Worm (Caenorhabditis elegans) whole organism, young adult: ENCODE data around the gene F10E9.5.

Experiments used
- B0019.2 ChIP-seq: fragments of 200-800 bp; sonication (Bioruptor generic); conservative IDR thresholded peaks from 2 replicates; pipeline ENCODE4 v1.3.6; 2022; ENCODE audit warnings: missing genetic modification reagents, missing genetic modification characterization, missing compliant biosample characterization
- B0261.1 ChIP-seq: sonication (generic microtip); optimal IDR thresholded peaks from 2 replicates; lab custom pipeline; 2016; ENCODE audit warnings: mild to moderate bottlenecking, missing genetic modification characterization, moderate library complexity, missing compliant biosample characterization
- B0336.3 ChIP-seq: fragments of 200-800 bp; sonication (Bioruptor generic); IDR thresholded peaks from 2 replicates; pipeline ENCODE4 v1.3.6; 2022; ENCODE audit warnings: missing genetic modification characterization, missing compliant biosample characterization
- F10E7.11 ChIP-seq: sonication (generic microtip); optimal IDR thresholded peaks from 2 replicates; lab custom pipeline; 2017; ENCODE audit warnings: mild to moderate bottlenecking, missing genetic modification characterization, moderate library complexity, missing compliant biosample characterization
- F33H1.4 ChIP-seq: fragments of 200-800 bp; sonication (Bioruptor generic); IDR thresholded peaks from 2 replicates; pipeline ENCODE4 v1.3.6; 2022; ENCODE audit warnings: missing genetic modification reagents, missing genetic modification characterization, missing compliant biosample characterization
- F37B4.10 ChIP-seq: fragments of 200-800 bp; sonication (Bioruptor generic); IDR thresholded peaks from 2 replicates; pipeline ENCODE4 v1.3.6; 2022; ENCODE audit warnings: missing genetic modification characterization, missing compliant biosample characterization
- K11D2.4 ChIP-seq: fragments of 200-800 bp; sonication (Bioruptor generic); IDR thresholded peaks from 2 replicates; pipeline ENCODE4 v1.3.6; 2022; ENCODE audit warnings: missing genetic modification reagents, missing genetic modification characterization, missing compliant biosample characterization
- K12H6.12 ChIP-seq: fragments of 200-800 bp; sonication (Bioruptor generic); optimal IDR thresholded peaks from 2 replicates; lab custom pipeline; 2018; ENCODE audit warnings: mild to moderate bottlenecking, missing genetic modification characterization, missing compliant biosample characterization
- Y56A3A.18 ChIP-seq: fragments of 200-800 bp; sonication (Bioruptor generic); IDR thresholded peaks from 2 replicates; pipeline ENCODE4 v1.3.6; 2022; ENCODE audit warnings: missing genetic modification reagents, missing genetic modification characterization, missing compliant biosample characterization
- Y67H2A.10 ChIP-seq: fragments of 200-800 bp; sonication (Bioruptor generic); conservative IDR thresholded peaks from 2 replicates; pipeline ENCODE4 v1.3.6; 2022; ENCODE audit warnings: missing genetic modification reagents, missing genetic modification characterization, missing compliant biosample characterization
- Y95B8A.8 ChIP-seq: fragments of 200-800 bp; sonication (Bioruptor generic); IDR thresholded peaks from 2 replicates; pipeline ENCODE4 v1.3.6; 2022; ENCODE audit warnings: missing genetic modification reagents, missing genetic modification characterization, missing compliant biosample characterization
- aptf-2 ChIP-seq: fragments of 200-800 bp; sonication (Bioruptor generic); conservative IDR thresholded peaks from 2 replicates; pipeline ENCODE4 v1.3.6; 2022; ENCODE audit warnings: missing genetic modification reagents, missing genetic modification characterization, missing compliant biosample characterization
- aptf-3 ChIP-seq: fragments of 200-800 bp; sonication (Bioruptor generic); IDR thresholded peaks from 2 replicates; pipeline ENCODE4 v1.3.6; 2022; ENCODE audit warnings: missing genetic modification characterization, missing compliant biosample characterization
- athp-1 ChIP-seq: sonication (generic microtip); optimal IDR thresholded peaks from 2 replicates; lab custom pipeline; 2017; ENCODE audit warnings: mild to moderate bottlenecking, missing genetic modification characterization, missing compliant biosample characterization
- cebp-1 ChIP-seq, 2 experiments: fragments of 200-800 bp in 1 of 2; sonication (Bioruptor generic) in 1 of 2; sonication (generic microtip) in 1 of 2; IDR thresholded peaks in 1 of 2; optimal IDR thresholded peaks in 1 of 2; 2 replicates each; pipeline versions ENCODE4 v1.3.6 to Lab custom; 2017 to 2022; ENCODE audit warnings: missing compliant biosample characterization in 2 of 2, missing genetic modification characterization in 2 of 2, mild to moderate bottlenecking in 1 of 2, missing genetic modification reagents in 1 of 2, moderate library complexity in 1 of 2
- cebp-2 ChIP-seq: fragments of 200-800 bp; sonication (Bioruptor generic); IDR thresholded peaks from 2 replicates; pipeline ENCODE4 v1.3.6; 2022; ENCODE audit warnings: missing genetic modification characterization, missing compliant biosample characterization
- die-1 ChIP-seq: sonication (generic microtip); optimal IDR thresholded peaks from 2 replicates; lab custom pipeline; 2016; ENCODE audit warnings: missing genotype, mild to moderate bottlenecking, missing genetic modification characterization, missing compliant biosample characterization
- dox-1 ChIP-seq: fragments of 200-800 bp; sonication (Bioruptor generic); IDR thresholded peaks from 2 replicates; pipeline ENCODE4 v1.3.6; 2022; ENCODE audit warnings: missing genetic modification reagents, missing genetic modification characterization, missing compliant biosample characterization
- dpff-1 ChIP-seq: sonication (generic microtip); optimal IDR thresholded peaks from 2 replicates; lab custom pipeline; 2017; ENCODE audit warnings: mild to moderate bottlenecking, missing genetic modification characterization, missing compliant biosample characterization
- efl-1 ChIP-seq: fragments of 150-350 bp; optimal IDR thresholded peaks from 2 replicates; lab custom pipeline; 2014; ENCODE audit warnings: missing biosample characterization, missing genetic modification reagents, missing genetic modification characterization
- egrh-3 ChIP-seq: fragments of 200-800 bp; sonication (Bioruptor generic); IDR thresholded peaks from 2 replicates; pipeline ENCODE4 v1.3.6; 2022; ENCODE audit warnings: missing genetic modification reagents, missing genetic modification characterization, missing compliant biosample characterization
- fkh-3 ChIP-seq: sonication (generic microtip); optimal IDR thresholded peaks from 2 replicates; lab custom pipeline; 2016; ENCODE audit warnings: mild to moderate bottlenecking, missing genetic modification characterization, missing compliant biosample characterization
- gei-17 ChIP-seq: fragments of 200-800 bp; sonication (Bioruptor generic); optimal IDR thresholded peaks from 2 replicates; lab custom pipeline; 2018; ENCODE audit warnings: mild to moderate bottlenecking, missing genetic modification characterization, missing compliant biosample characterization
- hlh-12 ChIP-seq: sonication (generic microtip); optimal IDR thresholded peaks from 2 replicates; lab custom pipeline; 2016; ENCODE audit warnings: missing genetic modification characterization, missing compliant biosample characterization
- hlh-26 ChIP-seq: fragments of 200-800 bp; sonication (Bioruptor generic); conservative IDR thresholded peaks from 2 replicates; pipeline ENCODE4 v1.3.6; 2022; ENCODE audit warnings: missing genetic modification reagents, missing genetic modification characterization, missing compliant biosample characterization
- hmg-1.2 ChIP-seq: fragments of 200-800 bp; sonication (Bioruptor generic); IDR thresholded peaks from 2 replicates; pipeline ENCODE4 v1.3.6; 2022; ENCODE audit warnings: missing genetic modification reagents, missing genetic modification characterization, missing compliant biosample characterization
- hmg-20 ChIP-seq: fragments of 200-800 bp; sonication (Bioruptor generic); IDR thresholded peaks from 2 replicates; pipeline ENCODE4 v1.3.6; 2022; ENCODE audit warnings: missing genetic modification reagents, missing genetic modification characterization, missing compliant biosample characterization
- let-526 ChIP-seq: fragments of 200-800 bp; sonication (Bioruptor generic); IDR thresholded peaks from 2 replicates; pipeline ENCODE4 v1.3.6; 2022; ENCODE audit warnings: missing genetic modification reagents, missing genetic modification characterization, missing compliant biosample characterization
- lin-40 ChIP-seq: sonication (generic microtip); optimal IDR thresholded peaks from 2 replicates; lab custom pipeline; 2016; ENCODE audit warnings: missing genetic modification characterization, mild to moderate bottlenecking, missing compliant biosample characterization, missing genotype, missing genetic modification reagents
- lsl-1 ChIP-seq: fragments of 200-800 bp; sonication (Bioruptor generic); optimal IDR thresholded peaks from 2 replicates; lab custom pipeline; 2018; ENCODE audit warnings: mild to moderate bottlenecking, missing genetic modification characterization, moderate library complexity, missing compliant biosample characterization
- madf-6 ChIP-seq: fragments of 200-800 bp; sonication (Bioruptor generic); IDR thresholded peaks from 2 replicates; pipeline ENCODE4 v1.3.6; 2022; ENCODE audit warnings: missing genetic modification reagents, missing genetic modification characterization, missing compliant biosample characterization
- madf-8 ChIP-seq: fragments of 200-800 bp; sonication (Bioruptor generic); conservative IDR thresholded peaks from 2 replicates; pipeline ENCODE4 v1.3.6; 2022; ENCODE audit warnings: missing genetic modification reagents, missing genetic modification characterization, missing compliant biosample characterization
- mes-4 ChIP-seq: sonication (generic microtip); optimal IDR thresholded peaks from 2 replicates; lab custom pipeline; 2016; ENCODE audit warnings: missing genotype, missing genetic modification characterization, missing compliant biosample characterization
- nhr-120 ChIP-seq: fragments of 200-800 bp; sonication (Bioruptor generic); IDR thresholded peaks from 2 replicates; pipeline ENCODE4 v1.3.6; 2022; ENCODE audit warnings: missing genetic modification characterization, missing compliant biosample characterization
- nhr-80 ChIP-seq: sonication (generic microtip); optimal IDR thresholded peaks from 2 replicates; lab custom pipeline; 2016; ENCODE audit warnings: missing genetic modification characterization, missing compliant biosample characterization
- rpc-1 ChIP-seq, 2 experiments: fragments of 150-350 bp in 1 of 2; sonication (generic microtip) in 1 of 2; optimal IDR thresholded peaks; 2 replicates each; lab custom pipeline; 2014 to 2018; ENCODE audit warnings: missing biosample characterization in 1 of 2, missing genetic modification characterization in 1 of 2, missing genetic modification reagents in 1 of 2, missing genotype in 1 of 2
- sea-2 ChIP-seq: fragments of 200-800 bp; sonication (Bioruptor generic); IDR thresholded peaks from 2 replicates; pipeline ENCODE4 v1.3.6; 2022; ENCODE audit warnings: missing genetic modification characterization, missing compliant biosample characterization
- snpc-1.1 ChIP-seq: sonication (generic microtip); optimal IDR thresholded peaks from 2 replicates; lab custom pipeline; 2017; ENCODE audit warnings: missing genetic modification characterization, mild to moderate bottlenecking, missing compliant biosample characterization, antibody characterized with exemption, moderate library complexity, missing genotype, missing genetic modification reagents; ENCODE audit not compliant: insufficient read depth
- snpc-3.4 ChIP-seq: sonication (generic microtip); optimal IDR thresholded peaks from 2 replicates; lab custom pipeline; 2017; ENCODE audit warnings: missing genetic modification characterization, mild to moderate bottlenecking, missing compliant biosample characterization, antibody characterized with exemption, moderate library complexity, missing genotype, missing genetic modification reagents
- snpc-4 ChIP-seq, 5 experiments: fragments of 150-350 bp in 1 of 5; sonication (generic microtip) in 4 of 5; optimal IDR thresholded peaks; 2 replicates each; lab custom pipeline; 2014 to 2018; ENCODE audit warnings: missing genetic modification characterization in 5 of 5, missing biosample characterization in 3 of 5, antibody characterized with exemption in 2 of 5, mild to moderate bottlenecking in 2 of 5, missing compliant biosample characterization in 2 of 5, missing genotype in 2 of 5, moderate library complexity in 2 of 5, missing genetic modification reagents in 1 of 5
- tbp1 ChIP-seq: fragments of 200-800 bp; sonication (Bioruptor generic); optimal IDR thresholded peaks from 2 replicates; lab custom pipeline; 2018; ENCODE audit warnings: mild to moderate bottlenecking, missing genetic modification characterization, missing compliant biosample characterization
- tlf-1 ChIP-seq: fragments of 200-800 bp; sonication (Bioruptor generic); optimal IDR thresholded peaks from 2 replicates; lab custom pipeline; 2018; ENCODE audit warnings: mild to moderate bottlenecking, missing genetic modification characterization, missing compliant biosample characterization
- unc-130 ChIP-seq: sonication (generic microtip); optimal IDR thresholded peaks from 2 replicates; lab custom pipeline; 2016; ENCODE audit warnings: missing genetic modification reagents, missing genetic modification characterization, missing compliant biosample characterization
- zfh-2 ChIP-seq: fragments of 200-800 bp; sonication (Bioruptor generic); conservative IDR thresholded peaks from 2 replicates; pipeline ENCODE4 v1.3.6; 2022; ENCODE audit warnings: missing genetic modification reagents, missing genetic modification characterization, missing compliant biosample characterization
- ztf-22 ChIP-seq: fragments of 200-800 bp; sonication (Bioruptor generic); optimal IDR thresholded peaks from 2 replicates; lab custom pipeline; 2018; ENCODE audit warnings: mild to moderate bottlenecking, missing genetic modification characterization, moderate library complexity, missing compliant biosample characterization
- ztf-25 ChIP-seq: fragments of 200-800 bp; sonication (Bioruptor generic); IDR thresholded peaks from 2 replicates; pipeline ENCODE4 v1.3.6; 2022; ENCODE audit warnings: missing genetic modification reagents, missing genetic modification characterization, missing compliant biosample characterization
- ztf-28 ChIP-seq: fragments of 200-800 bp; sonication (Bioruptor generic); IDR thresholded peaks from 2 replicates; pipeline ENCODE4 v1.3.6; 2022; ENCODE audit warnings: missing genetic modification reagents, missing genetic modification characterization, missing compliant biosample characterization
- ztf-3 ChIP-seq: fragments of 200-800 bp; sonication (Bioruptor generic); optimal IDR thresholded peaks from 2 replicates; lab custom pipeline; 2018; ENCODE audit warnings: mild to moderate bottlenecking, missing genetic modification characterization, missing compliant biosample characterization

Gene F10E9.5

ce11 chrIII:8307356-8307755 is at the start of gene F10E9.5, which contains the start of gene F10E9.7 (continued):
- TF ChIP-seq snpc-4 (GFP tag; optimal IDR thresholded peaks at IDR 0.05; lab: Kevin White, UChicago) (peak; percentile 12), snpc-4 (tag; optimal IDR thresholded peaks at IDR 0.05; lab: Kevin White, UChicago) (peak in 3 of 4 experiments; percentile 41 to 66 (median 51)), Y95B8A.8 (GFP tag; lab: Robert Waterston, UW) (no peak), athp-1 (peak; percentile 37), hlh-12 (tag; lab: Kevin White, UChicago) (no peak), dpff-1 (no peak), egrh-3 (no peak), nhr-80 (peak; percentile 17), ztf-22 (no peak), ztf-25 (GFP tag; lab: Robert Waterston, UW) (peak; percentile 88), fkh-3 (tag; lab: Kevin White, UChicago) (no peak), mes-4 (tag; lab: Kevin White, UChicago) (no peak), ztf-28 (GFP tag; lab: Robert Waterston, UW) (peak; percentile 89), zfh-2 (GFP tag; lab: Robert Waterston, UW) (no peak), madf-8 (peak; percentile 52), K11D2.4 (peak; percentile 80), snpc-3.4 (tag; lab: Kevin White, UChicago) (peak; percentile 66), nhr-120 (no peak), rpc-1 (optimal IDR thresholded peaks at IDR 0.05; lab: Kevin White, UChicago) (no peak), rpc-1 (tag; optimal IDR thresholded peaks at IDR 0.05; lab: Kevin White, UChicago) (no peak), Y67H2A.10 (peak; percentile 61; the same call in 1 of the 2 replicates), hlh-26 (no peak), madf-6 (GFP tag; lab: Robert Waterston, UW) (peak; percentile 75), tbp1 (peak; percentile 61), dox-1 (GFP tag; lab: Robert Waterston, UW) (peak; percentile 87), hmg-1.2 (GFP tag; lab: Robert Waterston, UW) (peak; percentile 42), B0261.1 (tag; lab: Kevin White, UChicago) (peak; percentile 19), gei-17 (GFP tag; lab: Kevin White, UChicago) (no peak), F10E7.11 (peak; percentile 76), K12H6.12 (tag; lab: Kevin White, UChicago) (peak; percentile 85), aptf-3 (GFP tag; lab: Robert Waterston, UW) (no peak), F33H1.4 (peak; percentile 68), tlf-1 (GFP tag; lab: Kevin White, UChicago) (peak; percentile 46), sea-2 (GFP tag; lab: Robert Waterston, UW) (no peak), B0019.2 (GFP tag; lab: Robert Waterston, UW) (peak; percentile 73), lin-40 (peak; percentile 74), hmg-20 (GFP tag; lab: Robert Waterston, UW) (0 out of 2 replicates have a peak, but pooled peaks have one; percentile 30), B0336.3 (GFP tag; lab: Robert Waterston, UW) (no peak), die-1 (tag; lab: Kevin White, UChicago) (no peak), let-526 (GFP tag; lab: Robert Waterston, UW) (peak; percentile 78), F37B4.10 (GFP tag; lab: Robert Waterston, UW) (no peak), lsl-1 (GFP tag; lab: Kevin White, UChicago) (peak; percentile 58), ztf-3 (GFP tag; lab: Kevin White, UChicago) (no peak), aptf-2 (GFP tag; lab: Robert Waterston, UW) (peak; percentile 84), efl-1 (GFP tag; lab: Kevin White, UChicago) (peak; percentile 56), unc-130 (GFP tag; lab: Kevin White, UChicago) (peak; percentile 94), cebp-2 (no peak), Y56A3A.18 (GFP tag; lab: Robert Waterston, UW) (no peak), cebp-1 (GFP tag; IDR thresholded peaks at IDR 0.05; lab: Robert Waterston, UW) (no peak), cebp-1 (tag; optimal IDR thresholded peaks at IDR 0.05; lab: Kevin White, UChicago) (peak; percentile 68), snpc-1.1 (tag; lab: Kevin White, UChicago) (peak; percentile 46)
